Worm (Caenorhabditis elegans) whole organism, L2 larva: ENCODE results near the gene srz-75.

Source experiments
- F13H6.1 ChIP-seq: sonication (generic microtip); optimal IDR thresholded peaks from 2 replicates; lab custom pipeline; 2016; ENCODE audit warnings: missing genetic modification characterization, missing compliant biosample characterization
- ZK546.5 ChIP-seq: sonication (generic microtip); optimal IDR thresholded peaks from 2 replicates; lab custom pipeline; 2017; ENCODE audit warnings: missing biosample characterization, missing genetic modification characterization
- ama-1 ChIP-seq: fragments of 150-350 bp; optimal IDR thresholded peaks from 2 replicates; lab custom pipeline; 2018; ENCODE audit warnings: inconsistent platforms
- elt-1 ChIP-seq: fragments of 150-350 bp; optimal IDR thresholded peaks from 2 replicates; lab custom pipeline; 2014; ENCODE audit warnings: missing biosample characterization, missing genetic modification characterization
- elt-3 ChIP-seq: sonication (generic microtip); optimal IDR thresholded peaks from 2 replicates; lab custom pipeline; 2017; ENCODE audit warnings: missing biosample characterization, missing genetic modification characterization
- lin-13 ChIP-seq: fragments of 150-350 bp; optimal IDR thresholded peaks from 2 replicates; lab custom pipeline; 2014; ENCODE audit warnings: missing biosample characterization, missing genetic modification reagents, missing genetic modification characterization
- lsy-2 ChIP-seq, 2 experiments: fragments of 150-350 bp in 1 of 2; sonication (generic microtip) in 1 of 2; optimal IDR thresholded peaks; 2 replicates each; lab custom pipeline; 2014 to 2017; ENCODE audit warnings: missing biosample characterization in 2 of 2, missing genetic modification characterization in 2 of 2
- nhr-11 ChIP-seq: fragments of 150-350 bp; optimal IDR thresholded peaks from 2 replicates; lab custom pipeline; 2014; ENCODE audit warnings: missing biosample characterization, missing genetic modification characterization
- nhr-12 ChIP-seq: fragments of 150-350 bp; optimal IDR thresholded peaks from 2 replicates; lab custom pipeline; 2014; ENCODE audit warnings: missing biosample characterization, missing genetic modification characterization
- nhr-129 ChIP-seq: fragments of 150-350 bp; optimal IDR thresholded peaks from 2 replicates; lab custom pipeline; 2014; ENCODE audit warnings: missing biosample characterization, missing genetic modification characterization
- nhr-23 ChIP-seq: fragments of 150-350 bp; optimal IDR thresholded peaks from 2 replicates; lab custom pipeline; 2014; ENCODE audit warnings: missing biosample characterization, missing genetic modification reagents, missing genetic modification characterization
- nhr-237 ChIP-seq: fragments of 150-350 bp; optimal IDR thresholded peaks from 2 replicates; lab custom pipeline; 2014; ENCODE audit warnings: missing biosample characterization, missing genetic modification characterization
- unc-62 ChIP-seq: fragments of 150-350 bp; optimal IDR thresholded peaks from 2 replicates; lab custom pipeline; 2014; ENCODE audit warnings: missing biosample characterization, missing genetic modification reagents, missing genetic modification characterization
- ztf-11 ChIP-seq: sonication (generic microtip); optimal IDR thresholded peaks from 2 replicates; lab custom pipeline; 2017; ENCODE audit warnings: missing biosample characterization, missing genetic modification characterization

- TF ChIP-seq unc-62 (GFP tag; lab: Kevin White, UChicago): no peak
- no peak for TF ChIP-seq lsy-2 (tag; optimal IDR thresholded peaks at IDR 0.05; lab: Kevin White, UChicago)
- TF ChIP-seq ZK546.5 (tag; lab: Kevin White, UChicago): no peak
- TF ChIP-seq ama-1 (lab: Kevin White, UChicago): no peak
- TF ChIP-seq nhr-12 (tag; lab: Kevin White, UChicago): no peak
- no peak for TF ChIP-seq lin-13 (GFP tag; lab: Kevin White, UChicago)
- TF ChIP-seq nhr-23 (tag; lab: Kevin White, UChicago): no peak
- TF ChIP-seq F13H6.1: no peak
- no peak for TF ChIP-seq ztf-11 (tag; lab: Kevin White, UChicago)
- no peak for TF ChIP-seq nhr-11 (tag; lab: Kevin White, UChicago)
- no peak for TF ChIP-seq elt-3
- TF ChIP-seq nhr-237 (tag; lab: Kevin White, UChicago): no peak
- no peak for TF ChIP-seq nhr-129 (tag; lab: Kevin White, UChicago)
- TF ChIP-seq elt-1: no peak
These were observed 29.8 kb upstream of the srz-75 start, which contains the start of gene K03D3.5 for ce11 chrIV:16320410-16320809.
